Worm (Caenorhabditis elegans): ENCODE measurements around the gene rcd-1.

rcd-1 gene

DNA sequence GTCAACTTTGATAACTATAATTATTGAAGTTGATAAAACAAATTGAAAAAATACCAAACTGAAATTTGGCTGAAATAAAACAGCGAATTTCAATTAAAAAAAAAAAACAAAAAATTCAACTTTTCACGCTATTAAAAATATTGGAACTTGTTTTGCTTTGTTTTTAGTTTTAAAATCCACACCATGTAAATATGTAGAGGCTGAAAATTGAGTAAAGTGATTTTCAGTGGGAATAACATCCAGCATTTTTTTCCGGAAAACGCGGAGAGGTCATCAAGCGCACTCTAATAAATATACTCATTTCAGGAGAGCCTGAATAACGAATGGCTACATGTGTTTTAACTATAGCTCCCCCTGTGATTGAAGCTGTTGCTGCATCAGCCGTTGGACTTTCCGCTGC is at the start of gene rcd-1:
TSS of gene rcd-1 (plus strand) at position 301 of the 400 bp plus-strand sequence.
- no peak for TF ChIP-seq mdl-1 (tag; optimal IDR thresholded peaks at IDR 0.05)
- no peak for TF ChIP-seq unc-62 (GFP tag; optimal IDR thresholded peaks at IDR 0.05)
- TF ChIP-seq lin-39 (tag; optimal IDR thresholded peaks at IDR 0.05), result no peak
- no peak for TF ChIP-seq ama-1 (optimal IDR thresholded peaks at IDR 0.05)
- no peak for TF ChIP-seq nhr-76 (tag; optimal IDR thresholded peaks at IDR 0.05)
- TF ChIP-seq lin-15B (tag; optimal IDR thresholded peaks at IDR 0.05), result no peak
- TF ChIP-seq ztf-4 (tag; optimal IDR thresholded peaks at IDR 0.05), result no peak
- no peak for TF ChIP-seq skn-1 (tag; optimal IDR thresholded peaks at IDR 0.05)
- TF ChIP-seq lsy-12 (tag; optimal IDR thresholded peaks at IDR 0.05), result no peak
- no peak for TF ChIP-seq nhr-28 (tag; optimal IDR thresholded peaks at IDR 0.05)
- no peak for TF ChIP-seq elt-1 (tag; optimal IDR thresholded peaks at IDR 0.05)
- TF ChIP-seq nhr-11 (tag; optimal IDR thresholded peaks at IDR 0.05), result no peak
- no peak for TF ChIP-seq ceh-82 (tag; optimal IDR thresholded peaks at IDR 0.05)
- no peak for TF ChIP-seq hmg-11 (tag; optimal IDR thresholded peaks at IDR 0.05)
- no peak for TF ChIP-seq nhr-12 (tag; optimal IDR thresholded peaks at IDR 0.05)
- no peak for TF ChIP-seq nhr-237 (tag; optimal IDR thresholded peaks at IDR 0.05)

ce11 chrII:3705320-3705719 is 48.4 kb upstream of the rcd-1 start, which contains the start of gene srx-108:
TSS of gene srx-108 (plus strand) at chrII:3705620.
- TF ChIP-seq fkh-10 (GFP tag; optimal IDR thresholded peaks at IDR 0.05), result no peak
- no peak for TF ChIP-seq mml-1 (tag; optimal IDR thresholded peaks at IDR 0.05)
- no peak for TF ChIP-seq elt-2 (tag; optimal IDR thresholded peaks at IDR 0.05)
- TF ChIP-seq nhr-23 (tag; optimal IDR thresholded peaks at IDR 0.05), result no peak
- no peak for TF ChIP-seq sea-2 (GFP tag; optimal IDR thresholded peaks at IDR 0.05)
- TF ChIP-seq nhr-43 (tag; optimal IDR thresholded peaks at IDR 0.05; ENCODE audit: poor library complexity, severe bottlenecking), result no peak
- no peak for TF ChIP-seq nhr-12 (tag; optimal IDR thresholded peaks at IDR 0.05)
- no peak for TF ChIP-seq nhr-11 (tag; optimal IDR thresholded peaks at IDR 0.05)
- no peak for TF ChIP-seq lsy-12 (tag; optimal IDR thresholded peaks at IDR 0.05)
- TF ChIP-seq nhr-237 (tag; optimal IDR thresholded peaks at IDR 0.05), result no peak
- no peak for TF ChIP-seq skn-1 (tag; optimal IDR thresholded peaks at IDR 0.05)
- no peak for TF ChIP-seq mdl-1 (tag; optimal IDR thresholded peaks at IDR 0.05)

ce11 chrII:3709255-3709654 is 44.4 kb upstream of the rcd-1 start, which contains the start of gene srx-110:
TSS of gene srx-110 (plus strand) at chrII:3709555.
- TF ChIP-seq unc-39 (tag; optimal IDR thresholded peaks at IDR 0.05) (no peak), lsy-12 (tag; optimal IDR thresholded peaks at IDR 0.05) (no peak), R02D3.7 (tag; optimal IDR thresholded peaks at IDR 0.05) (no peak), nhr-237 (tag; optimal IDR thresholded peaks at IDR 0.05) (no peak), fkh-2 (tag; optimal IDR thresholded peaks at IDR 0.05) (no peak), ceh-82 (tag; optimal IDR thresholded peaks at IDR 0.05) (no peak), ceh-9 (tag; optimal IDR thresholded peaks at IDR 0.05) (no peak), nhr-43 (tag; optimal IDR thresholded peaks at IDR 0.05; ENCODE audit: poor library complexity, severe bottlenecking) (no peak), tbx-2 (tag; optimal IDR thresholded peaks at IDR 0.05) (no peak)

DNA sequence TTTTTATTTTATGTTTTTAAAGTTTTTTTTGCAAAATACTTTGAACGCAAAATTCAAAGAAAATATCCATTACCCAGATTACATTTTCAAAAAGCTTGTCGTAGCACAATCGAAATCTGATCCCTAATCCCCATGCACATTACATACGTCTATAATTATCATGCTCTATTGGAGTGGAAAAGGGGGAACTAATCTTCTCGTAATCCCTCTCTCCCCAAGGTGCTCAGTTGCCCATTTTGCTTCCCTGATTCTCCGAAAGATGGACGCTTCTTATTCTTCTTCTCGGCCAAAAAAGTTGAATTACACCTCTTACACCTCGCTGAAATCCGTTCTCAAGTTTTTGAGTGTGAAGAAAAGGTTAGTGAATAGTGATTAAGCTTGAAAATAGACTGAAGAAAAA is 42.7 kb upstream of the rcd-1 start, which contains the start of gene fbxc-53:
TSS of gene fbxc-53 (plus strand) at position 245 of the 400 bp plus-strand sequence.
- TF ChIP-seq eor-1 (tag; optimal IDR thresholded peaks at IDR 0.05) (no peak), skn-1 (tag; optimal IDR thresholded peaks at IDR 0.05) (no peak)

ce11 chrII:3714595-3714994 is 39.1 kb upstream of the rcd-1 start, which contains the start of gene srh-100:
TSS of gene srh-100 (minus strand) at chrII:3714695.
- TF ChIP-seq nhr-23 (tag; optimal IDR thresholded peaks at IDR 0.05) (no peak), ztf-4 (tag; optimal IDR thresholded peaks at IDR 0.05) (no peak), jun-1 (tag; optimal IDR thresholded peaks at IDR 0.05) (no peak), fos-1 (tag; optimal IDR thresholded peaks at IDR 0.05) (no peak), nhr-77 (tag; optimal IDR thresholded peaks at IDR 0.05) (no peak), elt-2 (tag; optimal IDR thresholded peaks at IDR 0.05) (no peak), ztf-11 (tag; optimal IDR thresholded peaks at IDR 0.05) (no peak), ceh-16 (tag; optimal IDR thresholded peaks at IDR 0.05) (no peak), pha-4 (tag; optimal IDR thresholded peaks at IDR 0.05) (no peak), lin-39 (tag; optimal IDR thresholded peaks at IDR 0.05) (no peak), elt-1 (tag; optimal IDR thresholded peaks at IDR 0.05) (no peak), elt-3 (tag; optimal IDR thresholded peaks at IDR 0.05) (no peak), sea-2 (GFP tag; optimal IDR thresholded peaks at IDR 0.05) (no peak), skn-1 (tag; optimal IDR thresholded peaks at IDR 0.05) (no peak), nhr-43 (tag; optimal IDR thresholded peaks at IDR 0.05; ENCODE audit: poor library complexity, severe bottlenecking) (no peak), daf-12 (tag; optimal IDR thresholded peaks at IDR 0.05) (no peak), nhr-11 (tag; optimal IDR thresholded peaks at IDR 0.05) (no peak), aly-2 (tag; optimal IDR thresholded peaks at IDR 0.05) (no peak)

Measured in whole organism, L3 larva.